Fruit fly (Drosophila melanogaster) whole organism, embryonic: ENCODE results near the gene CG5776.
A peak's percentile ranks its signal among the peaks of the same experiment; 100 is the strongest.

Experiments used
- CG10959 ChIP-seq: fragments of 200-800 bp; sonication (Bioruptor generic); IDR thresholded peaks from 2 replicates; pipeline ENCODE4 v1.3.6; 2022; ENCODE audit warnings: missing biosample characterization, missing genetic modification characterization
- CG10979 ChIP-seq: fragments of 200-800 bp; sonication (Bioruptor generic); optimal IDR thresholded peaks from 2 replicates; lab custom pipeline; 2018; ENCODE audit warnings: missing biosample characterization, mild to moderate bottlenecking, missing genetic modification characterization, moderate library complexity
- CG12104 ChIP-seq: fragments of 200-800 bp; sonication (Bioruptor generic); optimal IDR thresholded peaks from 3 replicates; lab custom pipeline; 2016; ENCODE audit warnings: missing biosample characterization, missing genetic modification characterization
- CG12659 ChIP-seq: fragments of 200-800 bp; sonication (Bioruptor generic); optimal IDR thresholded peaks from 3 replicates; lab custom pipeline; 2017; ENCODE audit warnings: mild to moderate bottlenecking, missing biosample characterization, missing genetic modification reagents, missing genetic modification characterization
- CG13296 ChIP-seq: fragments of 200-800 bp; sonication (Bioruptor generic); optimal IDR thresholded peaks from 3 replicates; lab custom pipeline; 2018; ENCODE audit warnings: missing biosample characterization, mild to moderate bottlenecking, missing genetic modification characterization
- CG16813 ChIP-seq: fragments of 200-800 bp; sonication (Bioruptor generic); IDR thresholded peaks from 3 replicates; pipeline ENCODE4 v1.3.6; 2022; ENCODE audit warnings: missing biosample characterization, missing genetic modification characterization; ENCODE audit not compliant: partially characterized antibody
- CG18619 ChIP-seq: fragments of 200-800 bp; sonication (Bioruptor generic); optimal IDR thresholded peaks from 3 replicates; lab custom pipeline; 2017; ENCODE audit warnings: missing biosample characterization, mild to moderate bottlenecking, missing genetic modification characterization
- CG2116 ChIP-seq: fragments of 200-800 bp; sonication (Bioruptor generic); optimal IDR thresholded peaks from 3 replicates; lab custom pipeline; 2018; ENCODE audit warnings: missing biosample characterization, mild to moderate bottlenecking, missing genetic modification characterization
- CG31441 ChIP-seq: fragments of 200-800 bp; sonication (Bioruptor generic); IDR thresholded peaks from 2 replicates; pipeline ENCODE4 v1.3.6; 2022; ENCODE audit warnings: missing biosample characterization, missing genetic modification characterization
- CG32772 ChIP-seq: fragments of 200-800 bp; sonication (Bioruptor generic); IDR thresholded peaks from 2 replicates; pipeline ENCODE4 v1.3.6; 2022; ENCODE audit warnings: missing biosample characterization, missing genetic modification characterization
- CG34376 ChIP-seq: fragments of 200-800 bp; sonication (Bioruptor generic); optimal IDR thresholded peaks from 2 replicates; lab custom pipeline; 2018; ENCODE audit warnings: missing biosample characterization, mild to moderate bottlenecking, missing genetic modification characterization
- CG4854 ChIP-seq: fragments of 200-800 bp; sonication (Bioruptor generic); optimal IDR thresholded peaks from 2 replicates; lab custom pipeline; 2016; ENCODE audit warnings: missing biosample characterization, missing genetic modification characterization, inconsistent platforms
- CG5180 ChIP-seq: fragments of 200-800 bp; sonication (Bioruptor generic); optimal IDR thresholded peaks from 3 replicates; lab custom pipeline; 2017; ENCODE audit warnings: missing biosample characterization, missing genetic modification characterization, mild to moderate bottlenecking, moderate library complexity, missing genetic modification reagents
- CG6765 ChIP-seq: fragments of 200-800 bp; sonication (Bioruptor generic); optimal IDR thresholded peaks from 3 replicates; lab custom pipeline; 2017; ENCODE audit warnings: missing biosample characterization, mild to moderate bottlenecking, missing genetic modification characterization
- Dad ChIP-seq: fragments of 200-800 bp; sonication (Bioruptor generic); optimal IDR thresholded peaks from 3 replicates; lab custom pipeline; 2016; ENCODE audit warnings: missing biosample characterization, missing genetic modification characterization
- Dfd ChIP-seq, 2 experiments: fragments of >200 bp; optimal IDR thresholded peaks; 2 replicates each; lab custom pipeline; 2017; ENCODE audit warnings: missing biosample characterization in 2 of 2, missing genetic modification characterization in 2 of 2
- Dp ChIP-seq: fragments of 200-800 bp; sonication (Bioruptor generic); optimal IDR thresholded peaks from 2 replicates; lab custom pipeline; 2018; ENCODE audit warnings: missing biosample characterization, mild to moderate bottlenecking, missing genetic modification characterization, moderate library complexity
- Dref ChIP-seq: fragments of 200-800 bp; sonication (Bioruptor generic); IDR thresholded peaks from 2 replicates; pipeline ENCODE4 v1.3.6; 2022; ENCODE audit warnings: missing biosample characterization, missing genetic modification characterization
- E2f2 ChIP-seq: fragments of 200-800 bp; sonication (Bioruptor generic); IDR thresholded peaks from 2 replicates; pipeline ENCODE4 v1.3.6; 2022; ENCODE audit warnings: missing biosample characterization, missing genetic modification characterization
- Ets97D ChIP-seq: fragments of 200-800 bp; sonication (Bioruptor generic); optimal IDR thresholded peaks from 3 replicates; lab custom pipeline; 2016; ENCODE audit warnings: missing biosample characterization, missing genetic modification characterization
- Fer2 ChIP-seq: fragments of 200-800 bp; sonication (Bioruptor generic); optimal IDR thresholded peaks from 2 replicates; lab custom pipeline; 2018; ENCODE audit warnings: missing biosample characterization, mild to moderate bottlenecking, missing genetic modification characterization, moderate library complexity
- Fer3 ChIP-seq: fragments of 200-800 bp; sonication (Bioruptor generic); optimal IDR thresholded peaks from 2 replicates; lab custom pipeline; 2018; ENCODE audit warnings: missing biosample characterization, mild to moderate bottlenecking, missing genetic modification characterization, moderate library complexity
- Hand ChIP-seq: fragments of 200-800 bp; sonication (Bioruptor generic); optimal IDR thresholded peaks from 2 replicates; lab custom pipeline; 2017; ENCODE audit warnings: mild to moderate bottlenecking, missing biosample characterization, missing genetic modification reagents, missing genetic modification characterization
- Hr78 ChIP-seq, 2 experiments: fragments of 200-800 bp in 1 of 2; fragments of >200 bp in 1 of 2; sonication (Bioruptor generic) in 1 of 2; optimal IDR thresholded peaks; 2 replicates each; lab custom pipeline; 2017 to 2019; ENCODE audit warnings: missing biosample characterization in 2 of 2, missing genetic modification characterization in 2 of 2, mild to moderate bottlenecking in 1 of 2, moderate library complexity in 1 of 2
- Myb ChIP-seq: fragments of 200-800 bp; sonication (Bioruptor generic); optimal IDR thresholded peaks from 2 replicates; lab custom pipeline; 2016; ENCODE audit warnings: missing biosample characterization, missing genetic modification characterization
- Sry-δ ChIP-seq: fragments of 200-800 bp; sonication (Bioruptor generic); optimal IDR thresholded peaks from 2 replicates; lab custom pipeline; 2016; ENCODE audit warnings: missing biosample characterization, missing genetic modification characterization
- Vsx1 ChIP-seq: fragments of 200-800 bp; sonication (Bioruptor generic); optimal IDR thresholded peaks from 2 replicates; lab custom pipeline; 2017; ENCODE audit warnings: missing biosample characterization, mild to moderate bottlenecking, missing genetic modification characterization, missing genetic modification reagents
- Xrp1 ChIP-seq: fragments of 200-800 bp; sonication (Bioruptor generic); IDR thresholded peaks from 2 replicates; pipeline ENCODE4 v1.3.6; 2022; ENCODE audit warnings: missing biosample characterization, missing genetic modification characterization
- aop ChIP-seq: fragments of 200-800 bp; sonication (Bioruptor generic); IDR thresholded peaks from 2 replicates; pipeline ENCODE4 v1.3.6; 2022; ENCODE audit warnings: missing biosample characterization, missing genetic modification characterization
- ato ChIP-seq: fragments of 200-800 bp; sonication (Bioruptor generic); IDR thresholded peaks from 2 replicates; pipeline ENCODE4 v1.3.6; 2022; ENCODE audit warnings: missing biosample characterization, missing genetic modification characterization; ENCODE audit not compliant: partially characterized antibody
- bbx ChIP-seq: fragments of 200-800 bp; sonication (Bioruptor generic); IDR thresholded peaks from 2 replicates; pipeline ENCODE4 v1.3.6; 2022; ENCODE audit warnings: missing biosample characterization, missing genetic modification characterization; ENCODE audit not compliant: partially characterized antibody
- chif ChIP-seq, 2 experiments: fragments of 200-800 bp; sonication (Bioruptor generic); optimal IDR thresholded peaks; 3 replicates each; lab custom pipeline; 2016; ENCODE audit warnings: missing biosample characterization in 2 of 2, missing genetic modification characterization in 2 of 2
- ems ChIP-seq: fragments of 200-800 bp; sonication (Bioruptor generic); optimal IDR thresholded peaks from 3 replicates; lab custom pipeline; 2016; ENCODE audit warnings: missing biosample characterization, missing genetic modification characterization
- en ChIP-seq: fragments of 200-800 bp; sonication (Bioruptor generic); optimal IDR thresholded peaks from 2 replicates; lab custom pipeline; 2016; ENCODE audit warnings: missing biosample characterization, missing genetic modification characterization
- exex ChIP-seq: fragments of 200-800 bp; sonication (Bioruptor generic); optimal IDR thresholded peaks from 4 replicates; lab custom pipeline; 2018; ENCODE audit warnings: missing biosample characterization, mild to moderate bottlenecking, missing genetic modification characterization, moderate library complexity
- hbn ChIP-seq: fragments of 200-800 bp; sonication (Bioruptor generic); IDR thresholded peaks from 2 replicates; pipeline ENCODE4 v1.3.6; 2022; ENCODE audit warnings: missing biosample characterization, missing genetic modification characterization; ENCODE audit not compliant: partially characterized antibody
- klu ChIP-seq: fragments of 200-800 bp; sonication (Bioruptor generic); IDR thresholded peaks from 2 replicates; pipeline ENCODE4 v1.3.6; 2022; ENCODE audit warnings: missing biosample characterization, missing genetic modification characterization
- lmd ChIP-seq: fragments of 200-800 bp; sonication (Bioruptor generic); IDR thresholded peaks from 2 replicates; pipeline ENCODE4 v1.3.6; 2022; ENCODE audit warnings: missing biosample characterization, missing genetic modification characterization
- org-1 ChIP-seq: fragments of 200-800 bp; sonication (Bioruptor generic); optimal IDR thresholded peaks from 2 replicates; lab custom pipeline; 2017; ENCODE audit warnings: missing biosample characterization, missing genetic modification characterization
- otp ChIP-seq: fragments of 200-800 bp; sonication (Bioruptor generic); IDR thresholded peaks from 3 replicates; pipeline ENCODE4, ENCODE4 v1.3.6; 2022; ENCODE audit warnings: missing biosample characterization, missing genetic modification characterization
- pho ChIP-seq: fragments of 200-800 bp; sonication (Bioruptor generic); optimal IDR thresholded peaks from 2 replicates; lab custom pipeline; 2016; ENCODE audit warnings: missing biosample characterization, missing genetic modification characterization
- phol ChIP-seq: fragments of 200-800 bp; sonication (Bioruptor generic); optimal IDR thresholded peaks from 3 replicates; lab custom pipeline; 2018; ENCODE audit warnings: missing biosample characterization, mild to moderate bottlenecking, missing genetic modification characterization, moderate library complexity
- run ChIP-seq: fragments of 200-800 bp; sonication (Bioruptor generic); optimal IDR thresholded peaks from 3 replicates; lab custom pipeline; 2018; ENCODE audit warnings: missing biosample characterization, mild to moderate bottlenecking, missing genetic modification characterization
- sens ChIP-seq: fragments of 200-800 bp; sonication (Bioruptor generic); peaks from one replicate; lab custom pipeline; 2016; ENCODE audit warnings: missing biosample characterization, missing genetic modification characterization
- slou ChIP-seq: fragments of 200-800 bp; sonication (Bioruptor generic); optimal IDR thresholded peaks from 3 replicates; lab custom pipeline; 2016; ENCODE audit warnings: missing biosample characterization, missing genetic modification characterization
- ssp ChIP-seq: fragments of 200-800 bp; sonication (Bioruptor generic); IDR thresholded peaks from 2 replicates; pipeline ENCODE4 v1.3.6; 2022; ENCODE audit warnings: missing biosample characterization, missing genetic modification characterization
- stwl ChIP-seq: fragments of 200-800 bp; sonication (Bioruptor generic); optimal IDR thresholded peaks from 3 replicates; lab custom pipeline; 2018; ENCODE audit warnings: missing biosample characterization, mild to moderate bottlenecking, missing genetic modification characterization, moderate library complexity
- trem ChIP-seq: fragments of 200-800 bp; optimal IDR thresholded peaks from 3 replicates; lab custom pipeline; 2019; ENCODE audit warnings: missing biosample characterization, mild to moderate bottlenecking, missing genetic modification characterization, moderate library complexity
- tx ChIP-seq: fragments of 200-800 bp; sonication (Bioruptor generic); optimal IDR thresholded peaks from 2 replicates; lab custom pipeline; 2016; ENCODE audit warnings: missing biosample characterization, missing genetic modification characterization
- vfl ChIP-seq: fragments of 200-800 bp; sonication (Bioruptor generic); optimal IDR thresholded peaks from 2 replicates; lab custom pipeline; 2016; ENCODE audit warnings: missing biosample characterization, missing genetic modification characterization
- zfh1 ChIP-seq: fragments of 200-800 bp; sonication (Bioruptor generic); IDR thresholded peaks from 3 replicates; pipeline ENCODE4 v1.3.6; 2022; ENCODE audit warnings: missing biosample characterization, missing genetic modification characterization

Gene CG5776

dm6 chr2L:12707540-12707939, 3.3 kb upstream of the CG5776 start, which contains the start of the genes CG6180 and CG15484 (continued):
- no peak for TF ChIP-seq klu (GFP tag; lab: Robert Waterston, UW)
- no peak for TF ChIP-seq Fer2 (tag; lab: Kevin White, UChicago)
- TF ChIP-seq hbn (GFP tag; lab: Robert Waterston, UW), result peak; percentile 25; the same call in 1 of the 2 replicates
- no peak for TF ChIP-seq vfl (GFP tag; lab: Kevin White, UChicago)
- no peak for TF ChIP-seq ems (GFP tag; lab: Kevin White, UChicago)
- peak; percentile 74 for TF ChIP-seq Dp (GFP tag; lab: Kevin White, UChicago)
- TF ChIP-seq Xrp1, result no peak
- TF ChIP-seq run (tag; lab: Kevin White, UChicago), result no peak
- TF ChIP-seq CG32772 (GFP tag; lab: Robert Waterston, UW), result no peak
- TF ChIP-seq Myb, result peak; percentile 74
- no peak for TF ChIP-seq pho
- TF ChIP-seq ssp (GFP tag; lab: Robert Waterston, UW), result no peak
- no peak for TF ChIP-seq tx
- no peak for TF ChIP-seq trem (tag; lab: Kevin White, UChicago)
- no peak for TF ChIP-seq CG5180 (GFP tag; lab: Kevin White, UChicago)
- peak; percentile 89 for TF ChIP-seq phol (tag; lab: Kevin White, UChicago)
- no peak for TF ChIP-seq CG12104 (GFP tag; lab: Kevin White, UChicago)
- peak; percentile 51; the same call in 1 of the 3 replicates for TF ChIP-seq CG16813
- no peak for TF ChIP-seq chif (GFP tag; optimal IDR thresholded peaks at IDR 0.05; lab: Kevin White, UChicago)
- peak; percentile 70 for TF ChIP-seq sens
- TF ChIP-seq ato, result peak; percentile 24; the same call in 1 of the 2 replicates
- TF ChIP-seq E2f2 (GFP tag; lab: Robert Waterston, UW), result peak; percentile 81
- peak; percentile 16 for TF ChIP-seq exex
- TF ChIP-seq Dfd (GFP tag; optimal IDR thresholded peaks at IDR 0.05; lab: Kevin White, UChicago), result no peak
- no peak for TF ChIP-seq otp
- no peak for TF ChIP-seq org-1 (GFP tag; lab: Kevin White, UChicago)
- no peak for TF ChIP-seq Fer3 (tag; lab: Kevin White, UChicago)
- no peak for TF ChIP-seq CG10959 (GFP tag; lab: Robert Waterston, UW)
- TF ChIP-seq CG31441 (GFP tag; lab: Robert Waterston, UW), result no peak
- TF ChIP-seq bbx (GFP tag; lab: Robert Waterston, UW), result peak; percentile 50
- TF ChIP-seq slou, result no peak
- TF ChIP-seq Dref (GFP tag; lab: Robert Waterston, UW), result peak; percentile 70
- 0 out of 3 replicates have a peak, but pooled peaks have one; percentile 28 for TF ChIP-seq zfh1 (GFP tag; lab: Robert Waterston, UW)
- no peak for TF ChIP-seq en (GFP tag; lab: Kevin White, UChicago)
- peak; percentile 11 for TF ChIP-seq CG10979 (tag; lab: Kevin White, UChicago)
- no peak for TF ChIP-seq CG4854 (GFP tag; lab: Kevin White, UChicago)
- TF ChIP-seq CG13296 (GFP tag; lab: Kevin White, UChicago), result peak; percentile 6
- TF ChIP-seq CG12659, result peak; percentile 40
- TF ChIP-seq Sry-δ (GFP tag; lab: Kevin White, UChicago), result peak; percentile 66
- TF ChIP-seq Dad (GFP tag; lab: Kevin White, UChicago), result no peak
- TF ChIP-seq CG2116 (GFP tag; lab: Kevin White, UChicago), result peak; percentile 74
- no peak for TF ChIP-seq Hr78 (GFP tag; optimal IDR thresholded peaks at IDR 0.05; lab: Kevin White, UChicago)
- no peak for TF ChIP-seq lmd (GFP tag; lab: Robert Waterston, UW)
- TF ChIP-seq CG34376 (GFP tag; lab: Kevin White, UChicago), result peak; percentile 12
- no peak for TF ChIP-seq CG18619
- TF ChIP-seq Ets97D (GFP tag; lab: Kevin White, UChicago), result peak; percentile 91
- no peak for TF ChIP-seq CG6765 (GFP tag; lab: Kevin White, UChicago)
- TF ChIP-seq aop (GFP tag; lab: Robert Waterston, UW), result no peak
- no peak for TF ChIP-seq Hand (GFP tag; lab: Kevin White, UChicago)
- TF ChIP-seq Vsx1 (GFP tag; lab: Kevin White, UChicago), result no peak
- peak; percentile 48 for TF ChIP-seq stwl
